Worm (Caenorhabditis elegans) whole organism, midembryonic: ENCODE results near the gene mpst-3.

Experiments used
- flt-1 ChIP-seq: fragments of 200-800 bp; sonication (Bioruptor generic); IDR thresholded peaks from 2 replicates; pipeline ENCODE4 v1.3.6; 2022; ENCODE audit warnings: missing genetic modification characterization, missing compliant biosample characterization
- ref-1 ChIP-seq: fragments of 200-800 bp; sonication (Bioruptor generic); conservative IDR thresholded peaks from 2 replicates; pipeline ENCODE4 v1.3.6; 2022; ENCODE audit warnings: missing genetic modification reagents, missing genetic modification characterization, missing compliant biosample characterization
- ztf-29 ChIP-seq: fragments of 200-800 bp; sonication (Bioruptor generic); IDR thresholded peaks from 2 replicates; pipeline ENCODE4 v1.3.6; 2022; ENCODE audit warnings: missing genetic modification reagents, missing genetic modification characterization, missing compliant biosample characterization

ce11 chrV:14853739-14854138 is 41.7 kb upstream of the mpst-3 start:
- TF ChIP-seq flt-1 (GFP tag; lab: Robert Waterston, UW) (no peak), ref-1 (GFP tag; lab: Robert Waterston, UW) (no peak), ztf-29 (no peak)
